Fruit fly (Drosophila melanogaster) whole organism, embryonic: Measurements from ENCODE around the gene CG42240.
A peak's percentile ranks its signal among the peaks of the same experiment; 100 is the strongest.

Source experiments
- Antp ChIP-seq: fragments of 200-800 bp; sonication (Bioruptor generic); optimal IDR thresholded peaks from 3 replicates; lab custom pipeline; 2016; ENCODE audit warnings: missing biosample characterization, missing genetic modification characterization
- Bdp1 ChIP-seq: fragments of 200-800 bp; sonication (Bioruptor generic); optimal IDR thresholded peaks from 3 replicates; lab custom pipeline; 2016; ENCODE audit warnings: missing biosample characterization, missing genetic modification characterization
- CG1024 ChIP-seq: fragments of 200-800 bp; sonication (Bioruptor generic); IDR thresholded peaks from 2 replicates; pipeline ENCODE4 v1.3.6; 2022; ENCODE audit warnings: missing biosample characterization, missing genetic modification characterization
- CG10366 ChIP-seq: fragments of 200-800 bp; sonication (Bioruptor generic); IDR thresholded peaks from 2 replicates; pipeline ENCODE4 v1.3.6; 2022; ENCODE audit warnings: missing biosample characterization, missing genetic modification characterization
- CG10431 ChIP-seq: fragments of 200-800 bp; sonication (Bioruptor generic); optimal IDR thresholded peaks from 3 replicates; lab custom pipeline; 2018; ENCODE audit warnings: missing biosample characterization, mild to moderate bottlenecking, missing genetic modification characterization
- CG11695 ChIP-seq: fragments of 200-800 bp; sonication (Bioruptor generic); IDR thresholded peaks from 3 replicates; pipeline ENCODE4 v1.3.6; 2022; ENCODE audit warnings: missing biosample characterization, missing genetic modification characterization
- CG12071 ChIP-seq: fragments of 200-800 bp; sonication (Bioruptor generic); optimal IDR thresholded peaks from 3 replicates; lab custom pipeline; 2018; ENCODE audit warnings: missing biosample characterization, mild to moderate bottlenecking, missing genetic modification characterization
- CG14667 ChIP-seq: fragments of 200-800 bp; sonication (Bioruptor generic); IDR thresholded peaks from 2 replicates; pipeline ENCODE4 v1.3.6; 2022; ENCODE audit warnings: missing biosample characterization, missing genetic modification characterization
- CG14710 ChIP-seq: fragments of 200-800 bp; sonication (Bioruptor generic); optimal IDR thresholded peaks from 3 replicates; lab custom pipeline; 2019; ENCODE audit warnings: missing biosample characterization, mild to moderate bottlenecking, missing genetic modification characterization, moderate library complexity
- CG17385 ChIP-seq: fragments of 200-800 bp; sonication (Bioruptor generic); optimal IDR thresholded peaks from 3 replicates; lab custom pipeline; 2018; ENCODE audit warnings: missing biosample characterization, mild to moderate bottlenecking, missing genetic modification characterization
- CG3281 ChIP-seq: fragments of 200-800 bp; sonication (Bioruptor generic); optimal IDR thresholded peaks from 3 replicates; lab custom pipeline; 2017; ENCODE audit warnings: missing biosample characterization, mild to moderate bottlenecking, missing genetic modification characterization
- CG33557 ChIP-seq: fragments of 200-800 bp; sonication (Bioruptor generic); optimal IDR thresholded peaks from 2 replicates; lab custom pipeline; 2019; ENCODE audit warnings: missing biosample characterization, mild to moderate bottlenecking, missing genetic modification characterization, moderate library complexity
- CG4282 ChIP-seq: fragments of 200-800 bp; sonication (Bioruptor generic); optimal IDR thresholded peaks from 2 replicates; lab custom pipeline; 2016; ENCODE audit warnings: missing biosample characterization, missing genetic modification characterization
- CG4730 ChIP-seq: fragments of 200-800 bp; sonication (Bioruptor generic); IDR thresholded peaks from 2 replicates; pipeline ENCODE4 v1.3.6; 2022; ENCODE audit warnings: missing biosample characterization, missing genetic modification characterization
- CG6683 ChIP-seq: fragments of 200-800 bp; sonication (Bioruptor generic); optimal IDR thresholded peaks from 2 replicates; lab custom pipeline; 2017; ENCODE audit warnings: missing biosample characterization, mild to moderate bottlenecking, missing genetic modification characterization, missing genetic modification reagents
- CG6791 ChIP-seq: fragments of 200-800 bp; sonication (Bioruptor generic); IDR thresholded peaks from 3 replicates; pipeline ENCODE4 v1.3.6; 2022; ENCODE audit warnings: missing biosample characterization, missing genetic modification characterization; ENCODE audit not compliant: partially characterized antibody
- CG7745 ChIP-seq: fragments of 200-800 bp; sonication (Bioruptor generic); optimal IDR thresholded peaks from 2 replicates; lab custom pipeline; 2018; ENCODE audit warnings: missing biosample characterization, mild to moderate bottlenecking, missing genetic modification characterization, moderate library complexity
- CG8089 ChIP-seq: fragments of 200-800 bp; sonication (Bioruptor generic); optimal IDR thresholded peaks from 3 replicates; lab custom pipeline; 2016; ENCODE audit warnings: missing biosample characterization, missing genetic modification characterization
- CG8388 ChIP-seq: fragments of 200-800 bp; sonication (Bioruptor generic); optimal IDR thresholded peaks from 2 replicates; lab custom pipeline; 2019; ENCODE audit warnings: missing biosample characterization, mild to moderate bottlenecking, missing genetic modification characterization, moderate library complexity
- CG8765 ChIP-seq: fragments of 200-800 bp; sonication (Bioruptor generic); IDR thresholded peaks from 2 replicates; pipeline ENCODE4 v1.3.6; 2022; ENCODE audit warnings: missing biosample characterization, missing genetic modification characterization
- CG9932 ChIP-seq: fragments of 200-800 bp; sonication (Bioruptor generic); IDR thresholded peaks from 2 replicates; pipeline ENCODE4 v1.3.6; 2022; ENCODE audit warnings: missing biosample characterization, missing genetic modification characterization
- Dip2 ChIP-seq: fragments of 200-800 bp; sonication (Bioruptor generic); IDR thresholded peaks from 2 replicates; pipeline ENCODE4 v1.3.6; 2022; ENCODE audit warnings: missing biosample characterization, missing genetic modification characterization
- Dip3 ChIP-seq: fragments of 200-800 bp; sonication (Bioruptor generic); optimal IDR thresholded peaks from 3 replicates; lab custom pipeline; 2016; ENCODE audit warnings: missing biosample characterization, missing genetic modification characterization
- Gsc ChIP-seq: fragments of 200-800 bp; sonication (Bioruptor generic); IDR thresholded peaks from 2 replicates; pipeline ENCODE4 v1.3.6; 2022; ENCODE audit warnings: missing biosample characterization, missing genetic modification characterization
- HmgZ ChIP-seq: fragments of 200-800 bp; sonication (Bioruptor generic); optimal IDR thresholded peaks from 2 replicates; lab custom pipeline; 2018; ENCODE audit warnings: missing biosample characterization, mild to moderate bottlenecking, missing genetic modification characterization
- Hmx ChIP-seq: fragments of 200-800 bp; sonication (Bioruptor generic); optimal IDR thresholded peaks from 2 replicates; lab custom pipeline; 2016; ENCODE audit warnings: missing biosample characterization, missing genetic modification characterization
- Kr ChIP-seq: fragments of 200-800 bp; sonication (Bioruptor generic); optimal IDR thresholded peaks from 2 replicates; lab custom pipeline; 2017; ENCODE audit warnings: missing biosample characterization, mild to moderate bottlenecking, missing genetic modification characterization
- Lpt ChIP-seq: fragments of >200 bp; optimal IDR thresholded peaks from 2 replicates; lab custom pipeline; 2018; ENCODE audit warnings: missing biosample characterization, missing genetic modification characterization
- Med ChIP-seq: fragments of 200-800 bp; sonication (Bioruptor generic); peaks from one replicate; lab custom pipeline; 2016; ENCODE audit warnings: missing biosample characterization, missing genetic modification characterization, mild to moderate bottlenecking, inconsistent platforms, moderate library complexity
- Nf-YA ChIP-seq: fragments of 200-800 bp; sonication (Bioruptor generic); IDR thresholded peaks from 2 replicates; pipeline ENCODE4 v1.3.6; 2022; ENCODE audit warnings: missing biosample characterization, missing genetic modification characterization
- Opbp ChIP-seq: fragments of 200-800 bp; sonication (Bioruptor generic); IDR thresholded peaks from 3 replicates; pipeline ENCODE4 v1.3.6; 2022; ENCODE audit warnings: missing biosample characterization, missing genetic modification characterization; ENCODE audit not compliant: partially characterized antibody
- Pdp1 ChIP-seq, 2 experiments: fragments of 200-800 bp; sonication (Bioruptor generic); optimal IDR thresholded peaks; 3 replicates each; lab custom pipeline; 2016; ENCODE audit warnings: missing biosample characterization in 2 of 2, missing genetic modification characterization in 2 of 2, mild to moderate bottlenecking in 1 of 2, moderate library complexity in 1 of 2
- Poxn ChIP-seq: fragments of 200-800 bp; sonication (Bioruptor generic); IDR thresholded peaks from 2 replicates; pipeline ENCODE4 v1.3.6; 2022; ENCODE audit warnings: missing biosample characterization, missing genetic modification characterization
- Rfx ChIP-seq: fragments of 200-800 bp; sonication (Bioruptor generic); IDR thresholded peaks from 2 replicates; pipeline ENCODE4 v1.3.6; 2022; ENCODE audit warnings: missing biosample characterization, missing genetic modification characterization
- Vsx1 ChIP-seq: fragments of 200-800 bp; sonication (Bioruptor generic); optimal IDR thresholded peaks from 2 replicates; lab custom pipeline; 2017; ENCODE audit warnings: missing biosample characterization, mild to moderate bottlenecking, missing genetic modification characterization, missing genetic modification reagents
- Xrp1 ChIP-seq: fragments of 200-800 bp; sonication (Bioruptor generic); IDR thresholded peaks from 2 replicates; pipeline ENCODE4 v1.3.6; 2022; ENCODE audit warnings: missing biosample characterization, missing genetic modification characterization
- dati ChIP-seq: fragments of 200-800 bp; sonication (Bioruptor generic); IDR thresholded peaks from 2 replicates; pipeline ENCODE4 v1.3.6; 2022; ENCODE audit warnings: missing biosample characterization, missing genetic modification characterization
- eve ChIP-seq, 2 experiments: fragments of >200 bp; optimal IDR thresholded peaks; 2 replicates each; lab custom pipeline; 2017; ENCODE audit warnings: missing biosample characterization in 2 of 2, missing genetic modification characterization in 2 of 2
- fd102C ChIP-seq: fragments of 200-800 bp; sonication (Bioruptor generic); optimal IDR thresholded peaks from 2 replicates; lab custom pipeline; 2018; ENCODE audit warnings: missing biosample characterization, mild to moderate bottlenecking, missing genetic modification characterization, moderate library complexity
- fd96Cb ChIP-seq: fragments of 200-800 bp; sonication (Bioruptor generic); optimal IDR thresholded peaks from 2 replicates; lab custom pipeline; 2018; ENCODE audit warnings: missing biosample characterization, mild to moderate bottlenecking, missing genetic modification characterization, moderate library complexity
- hb ChIP-seq: fragments of 200-800 bp; sonication (Bioruptor generic); IDR thresholded peaks from 3 replicates; pipeline ENCODE4 v1.3.6; 2022; ENCODE audit warnings: missing biosample characterization, missing genetic modification characterization; ENCODE audit not compliant: partially characterized antibody
- luna ChIP-seq: fragments of 200-800 bp; sonication (Bioruptor generic); optimal IDR thresholded peaks from 2 replicates; lab custom pipeline; 2016; ENCODE audit warnings: missing biosample characterization, missing genetic modification characterization
- nerfin-1 ChIP-seq: fragments of 200-800 bp; sonication (Bioruptor generic); optimal IDR thresholded peaks from 3 replicates; lab custom pipeline; 2019; ENCODE audit warnings: missing biosample characterization, mild to moderate bottlenecking, missing genetic modification characterization, moderate library complexity
- nerfin-2 ChIP-seq: fragments of 200-800 bp; sonication (Bioruptor generic); IDR thresholded peaks from 2 replicates; pipeline ENCODE4 v1.3.6; 2022; ENCODE audit warnings: missing biosample characterization, missing genetic modification characterization; ENCODE audit not compliant: partially characterized antibody
- ro ChIP-seq: fragments of 200-800 bp; sonication (Bioruptor generic); IDR thresholded peaks from 2 replicates; pipeline ENCODE4 v1.3.6; 2022; ENCODE audit warnings: missing biosample characterization, missing genetic modification characterization
- sim ChIP-seq: fragments of 200-800 bp; sonication (Bioruptor generic); IDR thresholded peaks from 2 replicates; pipeline ENCODE4 v1.3.6; 2022; ENCODE audit warnings: missing biosample characterization, missing genetic modification characterization
- sna ChIP-seq: fragments of 200-800 bp; sonication (Bioruptor generic); IDR thresholded peaks from 2 replicates; pipeline ENCODE4 v1.3.6; 2022; ENCODE audit warnings: missing biosample characterization, missing genetic modification characterization; ENCODE audit not compliant: partially characterized antibody
- sob ChIP-seq: fragments of 200-800 bp; sonication (Bioruptor generic); IDR thresholded peaks from 2 replicates; pipeline ENCODE4 v1.3.6; 2022; ENCODE audit warnings: missing biosample characterization, missing genetic modification characterization
- ssp ChIP-seq: fragments of 200-800 bp; sonication (Bioruptor generic); IDR thresholded peaks from 2 replicates; pipeline ENCODE4 v1.3.6; 2022; ENCODE audit warnings: missing biosample characterization, missing genetic modification characterization
- vnd ChIP-seq: fragments of 200-800 bp; sonication (Bioruptor generic); IDR thresholded peaks from 3 replicates; pipeline ENCODE4 v1.3.6; 2022; ENCODE audit warnings: missing biosample characterization, missing genetic modification characterization; ENCODE audit not compliant: partially characterized antibody

CG42240 gene

DNA sequence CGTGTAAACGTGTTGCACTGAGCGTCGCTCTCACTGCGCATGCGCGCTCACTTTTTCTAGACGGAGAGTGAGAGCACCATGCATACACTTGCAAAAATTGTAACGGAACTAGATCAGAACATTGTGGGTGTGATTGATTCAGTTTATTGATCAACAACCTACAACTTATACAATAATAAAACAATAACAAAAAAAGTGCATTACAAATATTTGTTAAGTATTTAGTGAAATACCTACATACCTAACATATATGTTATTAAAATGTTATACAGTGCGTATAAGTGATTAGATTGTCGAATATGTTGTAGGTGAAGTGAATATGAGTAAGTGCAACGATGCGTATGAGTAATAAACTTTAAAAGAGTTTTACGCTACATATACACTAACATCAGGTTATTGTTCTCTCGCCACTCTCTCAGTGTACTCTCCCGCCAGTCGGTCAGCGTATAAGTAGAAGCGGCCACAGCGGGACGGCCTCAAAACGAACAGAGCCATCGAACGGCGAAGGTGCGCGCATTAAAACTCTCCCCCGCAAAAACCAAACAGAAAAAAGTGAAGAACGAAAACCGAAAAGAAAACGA, at the start of gene CG42240 (continued):
- peak; percentile 78 for TF ChIP-seq CG12071 (GFP tag; lab: Kevin White, UChicago)
- TF ChIP-seq CG8089 (GFP tag; lab: Kevin White, UChicago): peak; percentile 57
- TF ChIP-seq hb (GFP tag; lab: Robert Waterston, UW): no peak
- peak; percentile 71 for TF ChIP-seq CG10366 (GFP tag; lab: Robert Waterston, UW)
- TF ChIP-seq Vsx1 (GFP tag; lab: Kevin White, UChicago): peak; percentile 78
- TF ChIP-seq CG8388 (GFP tag; lab: Kevin White, UChicago): peak; percentile 91
- peak in 1 of 2 experiments; percentile 99 for TF ChIP-seq eve (GFP tag; optimal IDR thresholded peaks at IDR 0.05; lab: Kevin White, UChicago)
- peak; percentile 63 for TF ChIP-seq ssp
- peak; percentile 29; the same call in 1 of the 2 replicates for TF ChIP-seq Gsc (GFP tag; lab: Robert Waterston, UW)
- TF ChIP-seq CG4730 (GFP tag; lab: Robert Waterston, UW): peak; percentile 67
- no peak for TF ChIP-seq vnd
- no peak for TF ChIP-seq Lpt (GFP tag; lab: Kevin White, UChicago)
- no peak; the same call in 1 of the 2 replicates for TF ChIP-seq dati (GFP tag; lab: Robert Waterston, UW)
- TF ChIP-seq Dip2 (GFP tag; lab: Robert Waterston, UW): no peak
- no peak for TF ChIP-seq sna (GFP tag; lab: Robert Waterston, UW)
- TF ChIP-seq Poxn: no peak
- TF ChIP-seq Bdp1 (GFP tag; lab: Kevin White, UChicago): peak; percentile 39
- no peak for TF ChIP-seq CG8765
- peak; percentile 54 for TF ChIP-seq Antp
- TF ChIP-seq CG14710 (tag; lab: Kevin White, UChicago): peak; percentile 92
- TF ChIP-seq fd96Cb: peak; percentile 92
- peak; percentile 71 for TF ChIP-seq CG33557
- peak; percentile 81 to 82 for TF ChIP-seq Pdp1 (GFP tag; optimal IDR thresholded peaks at IDR 0.05; lab: Kevin White, UChicago)
- peak; percentile 81 for TF ChIP-seq CG6683 (GFP tag; lab: Kevin White, UChicago)
- TF ChIP-seq Dip3 (GFP tag; lab: Kevin White, UChicago): peak; percentile 29
- peak; percentile 62 for TF ChIP-seq Hmx (GFP tag; lab: Kevin White, UChicago)
- no peak for TF ChIP-seq CG6791
- TF ChIP-seq Rfx (GFP tag; lab: Robert Waterston, UW): peak; percentile 78
- TF ChIP-seq HmgZ: peak; percentile 85
- TF ChIP-seq nerfin-2 (GFP tag; lab: Robert Waterston, UW): no peak
- peak; percentile 93 for TF ChIP-seq CG3281 (GFP tag; lab: Kevin White, UChicago)
- peak; percentile 56; the same call in 1 of the 2 replicates for TF ChIP-seq Nf-YA (GFP tag; lab: Robert Waterston, UW)
- no peak for TF ChIP-seq ro (GFP tag; lab: Robert Waterston, UW)
- 0 out of 2 replicates have a peak, but pooled peaks have one; percentile 9 for TF ChIP-seq CG1024 (GFP tag; lab: Robert Waterston, UW)
- peak; percentile 73 for TF ChIP-seq sob (GFP tag; lab: Robert Waterston, UW)
- no peak for TF ChIP-seq luna (GFP tag; lab: Kevin White, UChicago)
- TF ChIP-seq CG7745: no peak
- peak; percentile 83 for TF ChIP-seq Xrp1 (GFP tag; lab: Robert Waterston, UW)
- TF ChIP-seq fd102C (GFP tag; lab: Kevin White, UChicago): peak; percentile 46
- TF ChIP-seq CG11695: peak; percentile 92
- peak; percentile 90 for TF ChIP-seq CG17385 (GFP tag; lab: Kevin White, UChicago)
- TF ChIP-seq CG10431 (GFP tag; lab: Kevin White, UChicago): peak; percentile 66
- no peak for TF ChIP-seq sim (GFP tag; lab: Robert Waterston, UW)
- no peak for TF ChIP-seq Opbp (GFP tag; lab: Robert Waterston, UW)
- peak; percentile 89 for TF ChIP-seq nerfin-1 (tag; lab: Kevin White, UChicago)
- peak; percentile 93 for TF ChIP-seq Med
- no peak for TF ChIP-seq Kr
- peak; percentile 54; the same call in 1 of the 2 replicates for TF ChIP-seq CG9932 (GFP tag; lab: Robert Waterston, UW)
- no peak for TF ChIP-seq CG4282 (GFP tag; lab: Kevin White, UChicago)
- peak; percentile 67; the same call in 1 of the 2 replicates for TF ChIP-seq CG14667 (GFP tag; lab: Robert Waterston, UW)
